Worm (Caenorhabditis elegans) whole organism, L1 larva: Measurements from ENCODE around the gene nfki-1.

Experiments
- C04F5.9 ChIP-seq: sonication (generic microtip); optimal IDR thresholded peaks from 2 replicates; lab custom pipeline; 2016; ENCODE audit warnings: missing genetic modification characterization, missing compliant biosample characterization
- F16B12.6 ChIP-seq: fragments of 150-350 bp; optimal IDR thresholded peaks from 2 replicates; lab custom pipeline; 2014; ENCODE audit warnings: missing biosample characterization, missing genetic modification characterization
- Y116A8C.19 ChIP-seq: sonication (generic microtip); optimal IDR thresholded peaks from 2 replicates; lab custom pipeline; 2016; ENCODE audit warnings: missing compliant biosample characterization, missing genetic modification characterization, borderline replicate concordance
- alr-1 ChIP-seq: fragments of 200-800 bp; sonication (Bioruptor generic); optimal IDR thresholded peaks from 2 replicates; lab custom pipeline; 2018; ENCODE audit warnings: borderline replicate concordance, mild to moderate bottlenecking, missing genetic modification characterization, missing compliant biosample characterization
- aly-2 ChIP-seq: fragments of 150-350 bp; optimal IDR thresholded peaks from 2 replicates; lab custom pipeline; 2014; ENCODE audit warnings: missing biosample characterization, missing genetic modification characterization
- blmp-1 ChIP-seq: fragments of 150-350 bp; optimal IDR thresholded peaks from 2 replicates; lab custom pipeline; 2014; ENCODE audit warnings: missing biosample characterization, missing genetic modification characterization
- ceh-8 ChIP-seq: fragments of 200-800 bp; sonication (Bioruptor generic); optimal IDR thresholded peaks from 2 replicates; lab custom pipeline; 2018; ENCODE audit warnings: mild to moderate bottlenecking, missing genetic modification characterization, moderate library complexity, missing compliant biosample characterization
- dpl-1 ChIP-seq, 3 experiments: fragments of 150-350 bp in 2 of 3; sonication (generic microtip) in 1 of 3; optimal IDR thresholded peaks; 2 replicates each; lab custom pipeline; 2014 to 2017; ENCODE audit warnings: missing biosample characterization in 3 of 3, missing genetic modification characterization in 3 of 3, missing genetic modification reagents in 3 of 3
- dsc-1 ChIP-seq: sonication (generic microtip); optimal IDR thresholded peaks from 2 replicates; lab custom pipeline; 2016; ENCODE audit warnings: mild to moderate bottlenecking, missing genetic modification characterization, missing compliant biosample characterization
- efl-3 ChIP-seq: fragments of 200-800 bp; sonication (Bioruptor generic); optimal IDR thresholded peaks from 2 replicates; lab custom pipeline; 2018; ENCODE audit warnings: mild to moderate bottlenecking, missing genetic modification characterization, missing compliant biosample characterization
- egl-13 ChIP-seq: sonication (generic microtip); optimal IDR thresholded peaks from 2 replicates; lab custom pipeline; 2016; ENCODE audit warnings: missing genotype, missing genetic modification reagents, missing genetic modification characterization, missing compliant biosample characterization
- elt-2 ChIP-seq: sonication (generic microtip); optimal IDR thresholded peaks from 2 replicates; lab custom pipeline; 2016; ENCODE audit warnings: missing genetic modification characterization, mild to moderate bottlenecking, inconsistent platforms, missing compliant biosample characterization, missing genetic modification reagents
- fkh-10 ChIP-seq: sonication (generic microtip); optimal IDR thresholded peaks from 2 replicates; lab custom pipeline; 2017; ENCODE audit warnings: missing biosample characterization, missing genetic modification reagents, missing genetic modification characterization
- fkh-4 ChIP-seq: sonication (generic microtip); optimal IDR thresholded peaks from 2 replicates; lab custom pipeline; 2016; ENCODE audit warnings: missing compliant biosample characterization, missing genetic modification characterization, borderline replicate concordance
- fkh-8 ChIP-seq: sonication (generic microtip); optimal IDR thresholded peaks from 2 replicates; lab custom pipeline; 2016; ENCODE audit warnings: mild to moderate bottlenecking, missing genetic modification characterization, missing compliant biosample characterization
- grh-1 ChIP-seq: fragments of 200-800 bp; sonication (Bioruptor generic); IDR thresholded peaks from 2 replicates; pipeline ENCODE4 v1.3.6; 2022; ENCODE audit warnings: missing genetic modification reagents, missing genetic modification characterization, missing compliant biosample characterization
- hlh-4 ChIP-seq: sonication (generic microtip); optimal IDR thresholded peaks from 2 replicates; lab custom pipeline; 2016; ENCODE audit warnings: mild to moderate bottlenecking, missing genetic modification characterization, missing compliant biosample characterization
- irx-1 ChIP-seq: sonication (generic microtip); optimal IDR thresholded peaks from 2 replicates; lab custom pipeline; 2016; ENCODE audit warnings: missing genetic modification characterization, missing compliant biosample characterization
- jun-1 ChIP-seq: fragments of 150-350 bp; optimal IDR thresholded peaks from 2 replicates; lab custom pipeline; 2014; ENCODE audit warnings: missing biosample characterization, missing genetic modification reagents, missing genetic modification characterization
- lin-13 ChIP-seq: fragments of 150-350 bp; optimal IDR thresholded peaks from 2 replicates; lab custom pipeline; 2014; ENCODE audit warnings: missing biosample characterization, missing genetic modification reagents, missing genetic modification characterization
- lin-14 ChIP-seq: fragments of 200-800 bp; sonication (Bioruptor generic); optimal IDR thresholded peaks from 2 replicates; lab custom pipeline; 2018; ENCODE audit warnings: mild to moderate bottlenecking, missing genetic modification characterization, moderate library complexity, missing compliant biosample characterization
- lin-35 ChIP-seq, 2 experiments: fragments of 150-350 bp; optimal IDR thresholded peaks; 2 replicates each; lab custom pipeline; 2014; ENCODE audit warnings: missing biosample characterization in 2 of 2, missing genetic modification characterization in 2 of 2, missing genetic modification reagents in 2 of 2
- lin-39 ChIP-seq: fragments of 150-350 bp; optimal IDR thresholded peaks from 2 replicates; lab custom pipeline; 2014; ENCODE audit warnings: missing biosample characterization, missing genetic modification reagents, missing genetic modification characterization
- lir-3 ChIP-seq: sonication (generic microtip); optimal IDR thresholded peaks from 2 replicates; lab custom pipeline; 2016; ENCODE audit warnings: mild to moderate bottlenecking, missing genetic modification characterization, moderate library complexity, missing compliant biosample characterization; ENCODE audit not compliant: poor library complexity
- lsy-2 ChIP-seq, 2 experiments: fragments of 150-350 bp; optimal IDR thresholded peaks; 2 replicates each; lab custom pipeline; 2014; ENCODE audit warnings: missing biosample characterization in 2 of 2, missing genetic modification characterization in 2 of 2
- mep-1 ChIP-seq: fragments of 150-350 bp; optimal IDR thresholded peaks from 2 replicates; lab custom pipeline; 2014; ENCODE audit warnings: missing biosample characterization, missing genetic modification characterization
- nhr-237 ChIP-seq: fragments of 150-350 bp; optimal IDR thresholded peaks from 2 replicates; lab custom pipeline; 2014; ENCODE audit warnings: missing biosample characterization, missing genetic modification characterization
- nhr-47 ChIP-seq: sonication (generic microtip); optimal IDR thresholded peaks from 2 replicates; lab custom pipeline; 2016; ENCODE audit warnings: mild to moderate bottlenecking, missing genetic modification characterization, moderate library complexity, missing compliant biosample characterization
- nhr-77 ChIP-seq: fragments of 150-350 bp; optimal IDR thresholded peaks from 2 replicates; lab custom pipeline; 2014; ENCODE audit warnings: missing biosample characterization, missing genetic modification characterization
- nhr-85 ChIP-seq: sonication (generic microtip); peaks from one replicate; lab custom pipeline; 2016; ENCODE audit warnings: missing genetic modification characterization, inconsistent platforms, missing compliant biosample characterization
- nhr-90 ChIP-seq: sonication (generic microtip); optimal IDR thresholded peaks from 2 replicates; lab custom pipeline; 2016; ENCODE audit warnings: mild to moderate bottlenecking, missing genetic modification characterization, missing compliant biosample characterization; ENCODE audit not compliant: poor library complexity
- pax-3 ChIP-seq: fragments of 200-800 bp; sonication (Bioruptor generic); optimal IDR thresholded peaks from 2 replicates; lab custom pipeline; 2018; ENCODE audit warnings: mild to moderate bottlenecking, missing genetic modification characterization, moderate library complexity, missing compliant biosample characterization
- pqm-1 ChIP-seq: sonication (generic microtip); optimal IDR thresholded peaks from 3 replicates; lab custom pipeline; 2017; ENCODE audit warnings: missing biosample characterization, missing genetic modification characterization
- rnt-1 ChIP-seq: sonication (generic microtip); optimal IDR thresholded peaks from 2 replicates; lab custom pipeline; 2016; ENCODE audit warnings: mild to moderate bottlenecking, missing genetic modification characterization, moderate library complexity, missing compliant biosample characterization
- snpc-4 ChIP-seq: fragments of 150-350 bp; optimal IDR thresholded peaks from 2 replicates; lab custom pipeline; 2014; ENCODE audit warnings: missing biosample characterization, missing genetic modification characterization
- snu-23 ChIP-seq: sonication (generic microtip); optimal IDR thresholded peaks from 2 replicates; lab custom pipeline; 2016; ENCODE audit warnings: missing genetic modification characterization, missing compliant biosample characterization
- sox-4 ChIP-seq: sonication (generic microtip); optimal IDR thresholded peaks from 2 replicates; lab custom pipeline; 2016; ENCODE audit warnings: missing genetic modification characterization, missing compliant biosample characterization
- sup-37 ChIP-seq: fragments of 200-800 bp; sonication (Bioruptor generic); optimal IDR thresholded peaks from 2 replicates; lab custom pipeline; 2018; ENCODE audit warnings: mild to moderate bottlenecking, missing genetic modification characterization, missing compliant biosample characterization
- unc-130 ChIP-seq: fragments of 150-350 bp; optimal IDR thresholded peaks from 2 replicates; lab custom pipeline; 2017; ENCODE audit warnings: missing biosample characterization, missing genetic modification characterization, inconsistent platforms
- unc-62 ChIP-seq: fragments of 150-350 bp; optimal IDR thresholded peaks from 2 replicates; lab custom pipeline; 2014; ENCODE audit warnings: missing biosample characterization, missing genetic modification reagents, missing genetic modification characterization
- unc-98 ChIP-seq: fragments of 200-800 bp; sonication (Bioruptor generic); IDR thresholded peaks from 2 replicates; pipeline ENCODE4 v1.3.6; 2022; ENCODE audit warnings: missing genetic modification characterization, missing compliant biosample characterization
- vab-15 ChIP-seq: sonication (generic microtip); optimal IDR thresholded peaks from 2 replicates; lab custom pipeline; 2017; ENCODE audit warnings: missing genotype, mild to moderate bottlenecking, missing genetic modification characterization, missing compliant biosample characterization
- zag-1 ChIP-seq: fragments of 150-350 bp; optimal IDR thresholded peaks from 2 replicates; lab custom pipeline; 2014; ENCODE audit warnings: missing biosample characterization, missing genetic modification characterization
- zip-4 ChIP-seq: fragments of 200-800 bp; sonication (Bioruptor generic); optimal IDR thresholded peaks from 2 replicates; lab custom pipeline; 2018; ENCODE audit warnings: mild to moderate bottlenecking, missing genetic modification characterization, moderate library complexity, missing compliant biosample characterization
- ztf-4 ChIP-seq: fragments of 150-350 bp; optimal IDR thresholded peaks from 2 replicates; lab custom pipeline; 2014; ENCODE audit warnings: missing biosample characterization, missing genetic modification characterization

Gene nfki-1

DNA sequence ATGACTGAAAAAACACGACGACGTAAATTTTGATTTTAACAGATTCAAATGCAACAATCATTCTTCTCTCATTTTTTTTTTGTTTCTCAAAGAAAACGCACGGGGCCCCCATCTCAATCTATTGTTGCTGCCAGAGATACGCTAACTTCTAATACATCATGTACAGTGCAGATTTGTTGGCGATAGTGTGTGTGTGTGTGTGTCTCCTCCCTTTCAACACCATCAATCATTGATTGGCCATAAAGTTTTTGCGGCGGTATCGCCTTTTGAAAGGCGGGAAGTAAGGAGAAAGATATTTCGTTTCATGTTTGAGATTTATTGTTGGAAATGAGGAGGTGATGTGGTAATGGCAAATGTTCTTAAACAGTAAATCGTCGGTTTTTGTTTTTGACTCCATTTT, 27.8 kb upstream of the nfki-1 start (continued):
- TF ChIP-seq snpc-4 (tag; lab: Kevin White, UChicago) (no peak), sox-4 (tag; lab: Kevin White, UChicago) (no peak), fkh-8 (tag; lab: Kevin White, UChicago) (no peak), blmp-1 (peak; percentile 80), lin-35 (GFP tag; optimal IDR thresholded peaks at IDR 0.05; lab: Kevin White, UChicago) (peak in 1 of 2 experiments; percentile 15), hlh-4 (tag; lab: Kevin White, UChicago) (no peak)

- TF ChIP-seq sup-37 (GFP tag; lab: Kevin White, UChicago) (no peak), nhr-85 (tag; lab: Kevin White, UChicago) (peak; percentile 72)
These were observed 26.7 kb upstream of the nfki-1 start for ce11 chrX:15328343-15328742.

DNA sequence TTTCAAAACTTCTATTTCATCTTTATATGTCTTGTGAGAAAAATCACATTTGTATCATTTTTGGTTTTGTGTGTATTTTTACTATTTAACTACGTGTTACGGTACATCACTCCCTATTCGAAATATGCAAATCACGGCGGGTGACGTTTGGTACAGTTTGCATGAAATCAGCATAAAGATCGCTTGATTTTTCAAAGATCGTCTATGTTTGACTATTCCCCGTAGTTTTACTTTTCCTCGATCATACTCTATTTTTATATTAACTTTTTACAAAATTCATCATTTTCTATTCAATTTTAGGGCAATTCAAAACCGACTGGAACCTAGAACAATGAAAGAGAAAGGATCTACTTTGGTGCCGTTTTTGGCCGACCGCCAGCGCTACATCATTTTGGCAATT, 24.4 kb upstream of the nfki-1 start, which contains the start of gene Y15E3A.4:
Y15E3A.4 (plus strand) TSS at position 301 of the 400 bp plus-strand sequence.
- TF ChIP-seq nhr-47 = no peak
- TF ChIP-seq unc-98 (GFP tag; lab: Robert Waterston, UW) = no peak
- TF ChIP-seq, all 84 proteins: peak for 0

DNA sequence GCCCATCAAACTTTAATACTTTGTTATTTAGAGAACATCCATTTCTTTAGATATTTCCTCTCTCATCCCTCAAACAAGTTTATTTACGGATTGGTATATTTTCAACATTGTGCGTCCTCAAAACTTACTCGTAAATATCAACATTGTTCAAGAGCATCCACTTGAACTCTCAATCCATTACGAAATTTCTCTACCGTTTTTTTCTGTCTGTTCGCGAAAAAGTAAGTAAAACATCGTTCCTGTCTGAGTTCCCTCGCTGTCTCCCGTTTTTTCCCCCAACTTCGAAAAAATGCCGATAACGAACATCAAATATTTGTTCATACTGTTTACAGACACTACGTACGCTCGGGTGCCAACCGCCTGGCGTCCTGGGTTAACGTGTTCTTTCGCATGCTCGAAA, 20.1 kb upstream of the nfki-1 start:
- no peak for TF ChIP-seq nhr-90 (tag; lab: Kevin White, UChicago)
- no peak for TF ChIP-seq dpl-1 (GFP tag; optimal IDR thresholded peaks at IDR 0.05; lab: Kevin White, UChicago)
- no peak for TF ChIP-seq zip-4 (GFP tag; lab: Kevin White, UChicago)
- no peak for TF ChIP-seq hlh-4 (tag; lab: Kevin White, UChicago)
- TF ChIP-seq lin-13 (GFP tag; lab: Kevin White, UChicago) = no peak
- TF ChIP-seq irx-1 (tag; lab: Kevin White, UChicago) = no peak
- TF ChIP-seq elt-2 = no peak
- no peak for TF ChIP-seq egl-13
- no peak for TF ChIP-seq alr-1 (tag; lab: Kevin White, UChicago)
- TF ChIP-seq C04F5.9 (tag; lab: Kevin White, UChicago) = no peak
- TF ChIP-seq lsy-2 (tag; optimal IDR thresholded peaks at IDR 0.05; lab: Kevin White, UChicago) = peak in 1 of 2 experiments; percentile 15
- TF ChIP-seq grh-1 = 0 out of 2 replicates have a peak, but pooled peaks have one; percentile 9
- no peak for TF ChIP-seq mep-1 (tag; lab: Kevin White, UChicago)
- TF ChIP-seq ztf-4 (tag; lab: Kevin White, UChicago) = no peak
- TF ChIP-seq fkh-10 (GFP tag; lab: Kevin White, UChicago) = no peak
- no peak for TF ChIP-seq zag-1 (tag; lab: Kevin White, UChicago)
- no peak for TF ChIP-seq fkh-4 (tag; lab: Kevin White, UChicago)
- TF ChIP-seq nhr-77 (tag; lab: Kevin White, UChicago) = peak; percentile 53
- no peak for TF ChIP-seq Y116A8C.19 (tag; lab: Kevin White, UChicago)
- no peak for TF ChIP-seq nhr-47
- TF ChIP-seq sox-4 (tag; lab: Kevin White, UChicago) = no peak
- peak; percentile 63 for TF ChIP-seq lin-14 (GFP tag; lab: Kevin White, UChicago)
- no peak for TF ChIP-seq nhr-237
- no peak for TF ChIP-seq pax-3 (tag; lab: Kevin White, UChicago)
- no peak for TF ChIP-seq vab-15
- TF ChIP-seq efl-3 (GFP tag; lab: Kevin White, UChicago) = no peak
- TF ChIP-seq unc-130 (tag; lab: Kevin White, UChicago) = no peak
- TF ChIP-seq lir-3 (tag; lab: Kevin White, UChicago) = no peak
- no peak for TF ChIP-seq unc-62 (GFP tag; lab: Kevin White, UChicago)
- no peak for TF ChIP-seq snpc-4 (tag; lab: Kevin White, UChicago)
- no peak for TF ChIP-seq rnt-1 (tag; lab: Kevin White, UChicago)
- TF ChIP-seq pqm-1 (tag; lab: Kevin White, UChicago) = no peak
- TF ChIP-seq jun-1 = no peak
- TF ChIP-seq F16B12.6 (tag; lab: Kevin White, UChicago) = no peak
- no peak for TF ChIP-seq ceh-8 (GFP tag; lab: Kevin White, UChicago)
- no peak for TF ChIP-seq nhr-85 (tag; lab: Kevin White, UChicago)
- TF ChIP-seq aly-2 (tag; lab: Kevin White, UChicago) = no peak
- no peak for TF ChIP-seq lin-39 (tag; lab: Kevin White, UChicago)
- TF ChIP-seq dsc-1 = no peak
- no peak for TF ChIP-seq blmp-1
- TF ChIP-seq unc-98 (GFP tag; lab: Robert Waterston, UW) = no peak
- TF ChIP-seq snu-23 (GFP tag; lab: Kevin White, UChicago) = no peak
